Worm (Caenorhabditis elegans) whole organism, late embryonic: Measurements from ENCODE around the gene pqn-83.

ENCODE experiments used
- C08G9.2 ChIP-seq: sonication (generic microtip); optimal IDR thresholded peaks from 2 replicates; lab custom pipeline; 2016; ENCODE audit warnings: mild to moderate bottlenecking, missing genetic modification characterization, moderate library complexity, missing compliant biosample characterization
- K02D7.2 ChIP-seq: sonication (generic microtip); optimal IDR thresholded peaks from 2 replicates; lab custom pipeline; 2017; ENCODE audit warnings: mild to moderate bottlenecking, missing genetic modification characterization, missing compliant biosample characterization
- Y22D7AL.16 ChIP-seq: sonication (generic microtip); optimal IDR thresholded peaks from 2 replicates; lab custom pipeline; 2016; ENCODE audit warnings: missing genetic modification characterization, missing compliant biosample characterization
- ahr-1 ChIP-seq: sonication (generic microtip); optimal IDR thresholded peaks from 2 replicates; lab custom pipeline; 2016; ENCODE audit warnings: missing genetic modification characterization, missing compliant biosample characterization
- ama-1 ChIP-seq: fragments of 150-350 bp; optimal IDR thresholded peaks from 2 replicates; lab custom pipeline; 2014
- ceh-19 ChIP-seq: fragments of 200-800 bp; sonication (Bioruptor generic); optimal IDR thresholded peaks from 2 replicates; lab custom pipeline; 2018; ENCODE audit warnings: mild to moderate bottlenecking, missing genetic modification characterization, missing compliant biosample characterization
- ceh-2 ChIP-seq: sonication (generic microtip); optimal IDR thresholded peaks from 2 replicates; lab custom pipeline; 2016; ENCODE audit warnings: missing genotype, missing genetic modification characterization, missing compliant biosample characterization
- ceh-22 ChIP-seq: sonication (generic microtip); optimal IDR thresholded peaks from 2 replicates; lab custom pipeline; 2017; ENCODE audit warnings: missing biosample characterization, missing genetic modification characterization
- ceh-30 ChIP-seq: fragments of 150-350 bp; optimal IDR thresholded peaks from 2 replicates; lab custom pipeline; 2014; ENCODE audit warnings: missing biosample characterization, missing genetic modification characterization
- ceh-31 ChIP-seq: sonication (generic microtip); optimal IDR thresholded peaks from 2 replicates; lab custom pipeline; 2016; ENCODE audit warnings: missing genetic modification characterization, missing compliant biosample characterization
- ceh-34 ChIP-seq: sonication (generic microtip); optimal IDR thresholded peaks from 2 replicates; lab custom pipeline; 2016; ENCODE audit warnings: mild to moderate bottlenecking, missing genetic modification characterization, missing compliant biosample characterization
- ceh-45 ChIP-seq: fragments of 200-800 bp; sonication (Bioruptor generic); IDR thresholded peaks from 2 replicates; pipeline ENCODE4 v1.3.6; 2022; ENCODE audit warnings: missing genetic modification reagents, missing genetic modification characterization, missing compliant biosample characterization
- ceh-48 ChIP-seq: sonication (generic microtip); optimal IDR thresholded peaks from 2 replicates; lab custom pipeline; 2016; ENCODE audit warnings: missing genetic modification characterization, inconsistent platforms, missing compliant biosample characterization
- ceh-6 ChIP-seq: fragments of 200-800 bp; sonication (Bioruptor generic); optimal IDR thresholded peaks from 2 replicates; lab custom pipeline; 2018; ENCODE audit warnings: mild to moderate bottlenecking, missing genetic modification characterization, missing compliant biosample characterization
- dve-1 ChIP-seq: sonication (generic microtip); optimal IDR thresholded peaks from 2 replicates; lab custom pipeline; 2017; ENCODE audit warnings: antibody characterized with exemption, mild to moderate bottlenecking, missing genetic modification characterization, missing compliant biosample characterization
- elt-4 ChIP-seq: sonication (generic microtip); optimal IDR thresholded peaks from 2 replicates; lab custom pipeline; 2016; ENCODE audit warnings: missing genetic modification characterization, missing compliant biosample characterization
- ets-4 ChIP-seq: sonication (generic microtip); optimal IDR thresholded peaks from 2 replicates; lab custom pipeline; 2016; ENCODE audit warnings: missing genetic modification characterization, missing compliant biosample characterization
- gmeb-2 ChIP-seq: sonication (generic microtip); optimal IDR thresholded peaks from 2 replicates; lab custom pipeline; 2016; ENCODE audit warnings: missing genetic modification characterization, inconsistent platforms, missing compliant biosample characterization
- hlh-13 ChIP-seq: fragments of 200-800 bp; sonication (Bioruptor generic); optimal IDR thresholded peaks from 2 replicates; lab custom pipeline; 2018; ENCODE audit warnings: mild to moderate bottlenecking, missing genetic modification characterization, missing compliant biosample characterization
- hlh-15 ChIP-seq: sonication (generic microtip); optimal IDR thresholded peaks from 2 replicates; lab custom pipeline; 2016; ENCODE audit warnings: missing genetic modification characterization, missing compliant biosample characterization
- hlh-30 ChIP-seq: sonication (generic microtip); optimal IDR thresholded peaks from 2 replicates; lab custom pipeline; 2017; ENCODE audit warnings: antibody characterized with exemption, missing genetic modification characterization, missing compliant biosample characterization; ENCODE audit not compliant: insufficient read depth
- hlh-6 ChIP-seq: sonication (generic microtip); optimal IDR thresholded peaks from 2 replicates; lab custom pipeline; 2016; ENCODE audit warnings: missing genotype, missing genetic modification characterization, missing compliant biosample characterization
- hlh-8 ChIP-seq: sonication (generic microtip); optimal IDR thresholded peaks from 2 replicates; lab custom pipeline; 2016; ENCODE audit warnings: missing genotype, missing genetic modification characterization, missing compliant biosample characterization
- lim-6 ChIP-seq: sonication (generic microtip); optimal IDR thresholded peaks from 2 replicates; lab custom pipeline; 2016; ENCODE audit warnings: missing genetic modification characterization, missing compliant biosample characterization
- lin-11 ChIP-seq: fragments of 200-800 bp; sonication (Bioruptor generic); optimal IDR thresholded peaks from 2 replicates; lab custom pipeline; 2018; ENCODE audit warnings: mild to moderate bottlenecking, missing genetic modification characterization, missing compliant biosample characterization
- madf-2 ChIP-seq: sonication (generic microtip); optimal IDR thresholded peaks from 2 replicates; lab custom pipeline; 2017; ENCODE audit warnings: missing genetic modification characterization, missing compliant biosample characterization
- mec-3 ChIP-seq: sonication (generic microtip); optimal IDR thresholded peaks from 2 replicates; lab custom pipeline; 2016; ENCODE audit warnings: borderline replicate concordance, missing genetic modification characterization, missing compliant biosample characterization
- nfya-1 ChIP-seq: sonication (generic microtip); optimal IDR thresholded peaks from 2 replicates; lab custom pipeline; 2017; ENCODE audit warnings: missing genetic modification characterization, mild to moderate bottlenecking, missing compliant biosample characterization, antibody characterized with exemption, moderate library complexity
- npax-4 ChIP-seq: sonication (generic microtip); optimal IDR thresholded peaks from 2 replicates; lab custom pipeline; 2016; ENCODE audit warnings: missing genetic modification characterization, missing compliant biosample characterization
- odd-2 ChIP-seq: sonication (generic microtip); optimal IDR thresholded peaks from 2 replicates; lab custom pipeline; 2017; ENCODE audit warnings: antibody characterized with exemption, mild to moderate bottlenecking, missing genetic modification characterization, missing compliant biosample characterization
- pag-3 ChIP-seq: sonication (generic microtip); optimal IDR thresholded peaks from 2 replicates; lab custom pipeline; 2016; ENCODE audit warnings: missing compliant biosample characterization, missing genetic modification characterization, borderline replicate concordance
- pat-9 ChIP-seq: fragments of 200-800 bp; sonication (Bioruptor generic); optimal IDR thresholded peaks from 2 replicates; lab custom pipeline; 2018; ENCODE audit warnings: mild to moderate bottlenecking, missing genetic modification characterization, moderate library complexity, missing compliant biosample characterization
- pax-1 ChIP-seq: fragments of 150-350 bp; optimal IDR thresholded peaks from 2 replicates; lab custom pipeline; 2014; ENCODE audit warnings: missing biosample characterization, missing genetic modification characterization
- pha-2 ChIP-seq: sonication (generic microtip); optimal IDR thresholded peaks from 2 replicates; lab custom pipeline; 2017; ENCODE audit warnings: mild to moderate bottlenecking, missing genetic modification characterization, missing compliant biosample characterization
- pha-4 ChIP-seq: fragments of 150-350 bp; optimal IDR thresholded peaks from 2 replicates; lab custom pipeline; 2018; ENCODE audit warnings: missing biosample characterization, missing genetic modification reagents, missing genetic modification characterization
- pqm-1 ChIP-seq: sonication (generic microtip); optimal IDR thresholded peaks from 2 replicates; lab custom pipeline; 2016; ENCODE audit warnings: missing genetic modification characterization, missing compliant biosample characterization
- pros-1 ChIP-seq: fragments of 150-350 bp; optimal IDR thresholded peaks from 2 replicates; lab custom pipeline; 2014; ENCODE audit warnings: missing biosample characterization, missing genetic modification reagents, missing genetic modification characterization
- ref-2 ChIP-seq: sonication (generic microtip); optimal IDR thresholded peaks from 2 replicates; lab custom pipeline; 2016; ENCODE audit warnings: missing genetic modification characterization, missing compliant biosample characterization
- rnt-1 ChIP-seq: sonication (generic microtip); optimal IDR thresholded peaks from 2 replicates; lab custom pipeline; 2016; ENCODE audit warnings: missing genetic modification characterization, missing compliant biosample characterization
- sdc-2 ChIP-seq: sonication (generic microtip); optimal IDR thresholded peaks from 2 replicates; lab custom pipeline; 2016; ENCODE audit warnings: missing genotype, missing genetic modification characterization, missing compliant biosample characterization
- sox-2 ChIP-seq: fragments of 200-800 bp; sonication (Bioruptor generic); IDR thresholded peaks from 2 replicates; pipeline ENCODE4 v1.3.6; 2022; ENCODE audit warnings: missing genetic modification reagents, missing genetic modification characterization, missing compliant biosample characterization
- syd-9 ChIP-seq: sonication (generic microtip); optimal IDR thresholded peaks from 2 replicates; lab custom pipeline; 2016; ENCODE audit warnings: mild to moderate bottlenecking, missing genetic modification characterization, moderate library complexity, missing compliant biosample characterization
- tbx-2 ChIP-seq: sonication (generic microtip); optimal IDR thresholded peaks from 2 replicates; lab custom pipeline; 2016; ENCODE audit warnings: missing genetic modification characterization, missing compliant biosample characterization
- tbx-7 ChIP-seq: sonication (generic microtip); optimal IDR thresholded peaks from 2 replicates; lab custom pipeline; 2016; ENCODE audit warnings: missing genotype, missing genetic modification characterization, missing compliant biosample characterization
- ttx-3 ChIP-seq: sonication (generic microtip); optimal IDR thresholded peaks from 2 replicates; lab custom pipeline; 2016; ENCODE audit warnings: missing genetic modification reagents, missing genetic modification characterization, missing compliant biosample characterization
- unc-55 ChIP-seq: sonication (generic microtip); optimal IDR thresholded peaks from 2 replicates; lab custom pipeline; 2017; ENCODE audit warnings: missing biosample characterization, missing genetic modification reagents, missing genetic modification characterization
- zip-5 ChIP-seq: sonication (generic microtip); optimal IDR thresholded peaks from 2 replicates; lab custom pipeline; 2016; ENCODE audit warnings: missing genetic modification characterization, missing compliant biosample characterization

The pqn-83 gene

DNA sequence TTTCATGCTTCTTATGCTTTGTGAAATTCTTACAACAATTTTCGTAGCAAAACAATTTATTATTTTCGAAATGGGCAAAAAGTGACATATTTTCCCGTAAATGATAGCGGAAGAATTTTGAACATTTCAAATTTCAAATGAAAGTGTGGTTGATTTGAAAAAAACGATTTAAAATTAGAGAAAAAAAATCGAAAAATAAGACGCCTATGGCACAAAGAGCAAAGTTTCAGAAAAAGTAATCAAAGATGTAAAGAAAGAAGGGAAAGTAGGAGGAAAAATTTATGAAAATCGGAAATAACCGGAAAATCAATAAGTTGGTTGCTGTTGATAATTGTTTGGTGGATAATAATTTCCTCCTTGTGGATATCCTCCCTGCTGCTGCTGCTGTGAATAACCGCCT, 11.8 kb downstream of the pqn-83 start:
- TF ChIP-seq syd-9 (tag; lab: Kevin White, UChicago): no peak
- no peak for TF ChIP-seq tbx-2
- no peak for TF ChIP-seq pha-2 (tag; lab: Kevin White, UChicago)
- no peak for TF ChIP-seq gmeb-2 (tag; lab: Kevin White, UChicago)
- TF ChIP-seq ceh-2 (tag; lab: Kevin White, UChicago): no peak
- TF ChIP-seq ahr-1: no peak

DNA sequence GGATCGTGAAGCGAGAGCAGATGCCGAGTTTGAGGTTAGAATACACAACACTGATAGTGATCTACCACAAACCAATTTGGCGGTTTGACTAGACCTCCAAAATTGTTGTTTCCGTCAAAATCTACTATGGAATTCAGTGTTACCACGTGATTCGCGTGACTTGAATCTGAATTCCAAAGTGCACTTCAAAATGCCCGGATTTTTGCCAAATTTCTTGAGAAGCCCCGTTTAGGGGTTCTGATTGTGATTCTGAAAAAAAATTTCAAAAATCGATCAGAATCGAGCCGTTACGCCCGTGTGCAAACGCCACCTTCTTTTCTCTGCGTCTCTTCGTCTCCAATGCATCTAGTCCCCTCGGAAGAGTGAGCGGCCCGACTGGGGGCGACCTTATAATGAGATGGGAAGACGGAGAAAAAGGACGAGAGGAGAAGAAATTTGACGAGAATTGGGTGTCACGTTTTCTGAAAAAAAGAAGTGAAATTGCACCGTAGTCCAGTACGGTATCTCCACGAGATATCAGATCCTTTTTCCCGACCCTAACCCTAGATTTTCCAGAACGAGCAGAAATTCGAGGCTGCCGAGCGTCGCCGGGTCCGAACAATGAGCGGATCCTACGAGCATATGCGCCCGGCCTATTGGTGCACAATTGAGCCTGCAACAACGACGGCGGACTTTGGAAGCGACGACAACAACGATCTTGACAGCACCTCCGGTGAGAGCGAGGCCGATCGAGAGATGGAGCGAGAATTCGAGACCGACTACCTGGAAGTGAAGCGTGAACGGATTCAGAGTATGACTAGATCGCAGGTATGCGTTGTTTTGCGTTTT, 27.6 kb downstream of the pqn-83 start:
- TF ChIP-seq pha-4 (tag; lab: Kevin White, UChicago): no peak
- no peak for TF ChIP-seq hlh-8 (tag; lab: Kevin White, UChicago)
- no peak for TF ChIP-seq pros-1 (tag; lab: Kevin White, UChicago)
- TF ChIP-seq ceh-2 (tag; lab: Kevin White, UChicago): no peak
- TF ChIP-seq ceh-34 (tag; lab: Kevin White, UChicago): peak; percentile 46
- TF ChIP-seq C08G9.2: peak; percentile 13
- TF ChIP-seq nfya-1: peak; percentile 6
- TF ChIP-seq hlh-13 (GFP tag; lab: Kevin White, UChicago): no peak
- no peak for TF ChIP-seq Y22D7AL.16 (tag; lab: Kevin White, UChicago)
- no peak for TF ChIP-seq odd-2 (tag; lab: Kevin White, UChicago)
- no peak for TF ChIP-seq pag-3 (tag; lab: Kevin White, UChicago)
- no peak for TF ChIP-seq pat-9 (tag; lab: Kevin White, UChicago)
- no peak for TF ChIP-seq pqm-1 (tag; lab: Kevin White, UChicago)
- TF ChIP-seq ceh-30 (tag; lab: Kevin White, UChicago): no peak
- TF ChIP-seq ceh-45 (GFP tag; lab: Robert Waterston, UW): no peak
- no peak for TF ChIP-seq ceh-48
- TF ChIP-seq sox-2 (GFP tag; lab: Robert Waterston, UW): no peak
- no peak for TF ChIP-seq sdc-2 (tag; lab: Kevin White, UChicago)
- no peak for TF ChIP-seq rnt-1
- TF ChIP-seq pha-2 (tag; lab: Kevin White, UChicago): no peak
- no peak for TF ChIP-seq ttx-3
- no peak for TF ChIP-seq tbx-7 (tag; lab: Kevin White, UChicago)
- TF ChIP-seq syd-9 (tag; lab: Kevin White, UChicago): no peak
- TF ChIP-seq ceh-6: no peak
- no peak for TF ChIP-seq ref-2 (tag; lab: Kevin White, UChicago)
- peak; percentile 9 for TF ChIP-seq dve-1 (tag; lab: Kevin White, UChicago)
- TF ChIP-seq npax-4 (tag; lab: Kevin White, UChicago): no peak
- peak; percentile 5 for TF ChIP-seq tbx-2
- TF ChIP-seq gmeb-2 (tag; lab: Kevin White, UChicago): no peak
- no peak for TF ChIP-seq unc-55 (GFP tag; lab: Kevin White, UChicago)
- no peak for TF ChIP-seq hlh-15 (tag; lab: Kevin White, UChicago)
- no peak for TF ChIP-seq madf-2
- TF ChIP-seq ets-4 (tag; lab: Kevin White, UChicago): no peak
- TF ChIP-seq pax-1 (tag; lab: Kevin White, UChicago): no peak
- no peak for TF ChIP-seq lim-6
- peak; percentile 13 for TF ChIP-seq ama-1 (lab: Kevin White, UChicago)
- TF ChIP-seq zip-5 (tag; lab: Kevin White, UChicago): no peak
- TF ChIP-seq ahr-1: no peak
- no peak for TF ChIP-seq ceh-19 (GFP tag; lab: Kevin White, UChicago)
- TF ChIP-seq K02D7.2: peak; percentile 43
- TF ChIP-seq lin-11 (tag; lab: Kevin White, UChicago): no peak
- TF ChIP-seq mec-3 (tag; lab: Kevin White, UChicago): no peak
- TF ChIP-seq ceh-31: peak; percentile 11
- TF ChIP-seq ceh-22: no peak
- TF ChIP-seq hlh-6 (tag; lab: Kevin White, UChicago): no peak
- no peak for TF ChIP-seq elt-4
- TF ChIP-seq hlh-30: peak; percentile 58
